Worm (Caenorhabditis elegans) whole organism, L4 larva: Measurements from ENCODE around the gene srh-277.

Experiments
- nhr-25 ChIP-seq: sonication (generic microtip); optimal IDR thresholded peaks from 2 replicates; lab custom pipeline; 2017; ENCODE audit warnings: missing genetic modification characterization, mild to moderate bottlenecking, missing compliant biosample characterization, antibody characterized with exemption, moderate library complexity, borderline replicate concordance; ENCODE audit not compliant: insufficient read depth
- ztf-11 ChIP-seq: fragments of 150-350 bp; optimal IDR thresholded peaks from 2 replicates; lab custom pipeline; 2014; ENCODE audit warnings: missing biosample characterization, missing genetic modification characterization

- no peak for TF ChIP-seq ztf-11
- no peak for TF ChIP-seq nhr-25 (tag; lab: Kevin White, UChicago)
These were observed 31.5 kb downstream of the srh-277 start, which contains the start of gene F11A5.9 for ce11 chrV:16214505-16214904.
